Worm (Caenorhabditis elegans): ENCODE data around the gene F16G10.9.

Gene F16G10.9

ce11 chrII:2417889-2418288 lies 32.5 kb upstream of the F16G10.9 start, which contains the start of the genes F42G2.5 and F42G2.7:
TSS of gene F42G2.5 (minus strand) at chrII:2417989.
TSS of gene F42G2.7 (plus strand) at chrII:2418158.
- TF ChIP-seq mdl-1 (tag; optimal IDR thresholded peaks at IDR 0.05), result no peak
- no peak for TF ChIP-seq nhr-77 (tag; optimal IDR thresholded peaks at IDR 0.05)
- TF ChIP-seq unc-86 (tag; optimal IDR thresholded peaks at IDR 0.05), result no peak
- no peak for TF ChIP-seq tbx-2 (tag; optimal IDR thresholded peaks at IDR 0.05)
- TF ChIP-seq hlh-4 (tag; optimal IDR thresholded peaks at IDR 0.05), result no peak
- no peak for TF ChIP-seq vab-15 (tag; optimal IDR thresholded peaks at IDR 0.05)

- TF ChIP-seq elt-2 (tag; optimal IDR thresholded peaks at IDR 0.05) (peak; percentile 65), efl-1 (optimal IDR thresholded peaks at IDR 0.05) (peak in 1 of 2 experiments; percentile 27), efl-1 (GFP tag; optimal IDR thresholded peaks at IDR 0.05 in 1 of 2) (peak in 1 of 2 experiments; percentile 35), F16B12.6 (tag; optimal IDR thresholded peaks at IDR 0.05) (peak; percentile 44), Y116A8C.19 (tag; optimal IDR thresholded peaks at IDR 0.05; ENCODE audit: borderline replicate concordance) (no peak), zag-1 (tag; optimal IDR thresholded peaks at IDR 0.05) (no peak), lsy-2 (tag; optimal IDR thresholded peaks at IDR 0.05) (peak in 1 of 2 experiments; percentile 15), fkh-4 (tag; optimal IDR thresholded peaks at IDR 0.05; ENCODE audit: borderline replicate concordance) (no peak), sptf-1 (tag; optimal IDR thresholded peaks at IDR 0.05) (no peak), dpl-1 (GFP tag; optimal IDR thresholded peaks at IDR 0.05) (peak in 1 of 3 experiments; percentile 4), lin-35 (GFP tag; optimal IDR thresholded peaks at IDR 0.05) (peak in 1 of 2 experiments; percentile 51), nhr-90 (tag; optimal IDR thresholded peaks at IDR 0.05; ENCODE audit: poor library complexity) (peak; percentile 11)
Observed at ce11 chrII:2415439-2415838, 30.0 kb upstream of the F16G10.9 start, which contains the start of gene fbxa-4. TSS of gene fbxa-4 (minus strand) at chrII:2415531.

ce11 chrII:2412649-2413048 lies 27.3 kb upstream of the F16G10.9 start, which contains the start of gene fbxa-182:
TSS of gene fbxa-182 (minus strand) at chrII:2412749.
- TF ChIP-seq nhr-47 (tag; optimal IDR thresholded peaks at IDR 0.05) (no peak), elt-2 (tag; optimal IDR thresholded peaks at IDR 0.05) (peak; percentile 10)

ce11 chrII:2411555-2411954 lies 26.2 kb upstream of the F16G10.9 start:
- TF ChIP-seq alr-1 (tag; optimal IDR thresholded peaks at IDR 0.05; ENCODE audit: borderline replicate concordance), result no peak
- no peak for TF ChIP-seq efl-1 (optimal IDR thresholded peaks at IDR 0.05)
- TF ChIP-seq efl-1 (GFP tag; optimal IDR thresholded peaks at IDR 0.05 in 1 of 2), result peak in 1 of 2 experiments; percentile 55
- no peak for TF ChIP-seq nhr-77 (tag; optimal IDR thresholded peaks at IDR 0.05)

ce11 chrII:2411093-2411492 lies 25.7 kb upstream of the F16G10.9 start:
- TF ChIP-seq alr-1 (tag; optimal IDR thresholded peaks at IDR 0.05; ENCODE audit: borderline replicate concordance) (no peak), hpl-2 (GFP tag; optimal IDR thresholded peaks at IDR 0.05) (no peak), ets-5 (GFP tag; IDR thresholded peaks at IDR 0.05) (no peak), zag-1 (tag; optimal IDR thresholded peaks at IDR 0.05) (no peak), lin-39 (tag; optimal IDR thresholded peaks at IDR 0.05) (no peak), hlh-17 (GFP tag; optimal IDR thresholded peaks at IDR 0.05; ENCODE audit: borderline replicate concordance) (no peak), irx-1 (tag; optimal IDR thresholded peaks at IDR 0.05) (no peak), C34B4.2 (tag; optimal IDR thresholded peaks at IDR 0.05) (no peak), vab-15 (tag; optimal IDR thresholded peaks at IDR 0.05) (no peak), pqm-1 (tag; optimal IDR thresholded peaks at IDR 0.05) (no peak), efl-3 (GFP tag; optimal IDR thresholded peaks at IDR 0.05) (no peak), tlp-1 (tag; optimal IDR thresholded peaks at IDR 0.05) (no peak), F16B12.6 (tag; optimal IDR thresholded peaks at IDR 0.05) (no peak), lin-13 (GFP tag; optimal IDR thresholded peaks at IDR 0.05) (no peak), fkh-10 (GFP tag; optimal IDR thresholded peaks at IDR 0.05) (no peak), unc-30 (tag; optimal IDR thresholded peaks at IDR 0.05) (no peak), grh-1 (GFP tag; IDR thresholded peaks at IDR 0.05) (no peak), Y116A8C.19 (tag; optimal IDR thresholded peaks at IDR 0.05; ENCODE audit: borderline replicate concordance) (no peak), nhr-77 (tag; optimal IDR thresholded peaks at IDR 0.05) (no peak), lin-14 (GFP tag; optimal IDR thresholded peaks at IDR 0.05) (no peak)

Measured in whole organism, L1 larva.